Fruit fly (Drosophila melanogaster) whole organism, adult: ENCODE results near the gene B4.

Experiments used
- CG11617 ChIP-seq: fragments of 200-800 bp; sonication (Bioruptor generic); optimal IDR thresholded peaks from 2 replicates; lab custom pipeline; 2017; ENCODE audit warnings: mild to moderate bottlenecking, missing biosample characterization, missing genetic modification reagents, missing genetic modification characterization
- CG12768 ChIP-seq: fragments of 200-800 bp; sonication (Bioruptor generic); optimal IDR thresholded peaks from 2 replicates; lab custom pipeline; 2017; ENCODE audit warnings: missing biosample characterization, missing genetic modification characterization, mild to moderate bottlenecking, moderate library complexity, missing genetic modification reagents
- CG14711 ChIP-seq: fragments of 200-800 bp; sonication (Bioruptor generic); optimal IDR thresholded peaks from 2 replicates; lab custom pipeline; 2018; ENCODE audit warnings: missing biosample characterization, mild to moderate bottlenecking, missing genetic modification characterization, moderate library complexity
- CG1620 ChIP-seq: fragments of 200-800 bp; sonication (Bioruptor generic); optimal IDR thresholded peaks from 2 replicates; lab custom pipeline; 2016; ENCODE audit warnings: missing biosample characterization, missing genetic modification characterization
- CG33017 ChIP-seq: fragments of 200-800 bp; sonication (Bioruptor generic); optimal IDR thresholded peaks from 2 replicates; lab custom pipeline; 2018; ENCODE audit warnings: missing biosample characterization, mild to moderate bottlenecking, missing genetic modification characterization, moderate library complexity
- CG5204 ChIP-seq: fragments of 200-800 bp; sonication (Bioruptor generic); optimal IDR thresholded peaks from 2 replicates; lab custom pipeline; 2016; ENCODE audit warnings: missing biosample characterization, missing genetic modification characterization
- CG7045 ChIP-seq: fragments of 200-800 bp; sonication (Bioruptor generic); optimal IDR thresholded peaks from 2 replicates; lab custom pipeline; 2017; ENCODE audit warnings: missing biosample characterization, mild to moderate bottlenecking, missing genetic modification characterization
- CG7101 ChIP-seq: fragments of 200-800 bp; sonication (Bioruptor generic); optimal IDR thresholded peaks from 2 replicates; lab custom pipeline; 2018; ENCODE audit warnings: missing biosample characterization, mild to moderate bottlenecking, missing genetic modification characterization, moderate library complexity
- Clk ChIP-seq: fragments of 200-800 bp; sonication (Bioruptor generic); optimal IDR thresholded peaks from 2 replicates; lab custom pipeline; 2017; ENCODE audit warnings: missing biosample characterization, missing genetic modification characterization
- Crg-1 ChIP-seq: fragments of 200-800 bp; sonication (Bioruptor generic); optimal IDR thresholded peaks from 2 replicates; lab custom pipeline; 2016; ENCODE audit warnings: missing biosample characterization, missing genetic modification characterization
- Hr96 ChIP-seq: fragments of 200-800 bp; sonication (Bioruptor generic); optimal IDR thresholded peaks from 2 replicates; lab custom pipeline; 2016; ENCODE audit warnings: missing biosample characterization, missing genetic modification characterization
- Mnt ChIP-seq: fragments of 200-800 bp; sonication (Bioruptor generic); optimal IDR thresholded peaks from 2 replicates; lab custom pipeline; 2016; ENCODE audit warnings: missing biosample characterization, mild to moderate bottlenecking, missing genetic modification characterization
- bab1 ChIP-seq: fragments of 200-800 bp; sonication (Bioruptor generic); optimal IDR thresholded peaks from 3 replicates; lab custom pipeline; 2019; ENCODE audit warnings: missing biosample characterization, mild to moderate bottlenecking, missing genetic modification characterization, moderate library complexity
- cic ChIP-seq: fragments of 200-800 bp; sonication (Bioruptor generic); optimal IDR thresholded peaks from 2 replicates; lab custom pipeline; 2017; ENCODE audit warnings: missing biosample characterization, mild to moderate bottlenecking, missing genetic modification characterization, moderate library complexity
- cnc ChIP-seq, 2 experiments: fragments of >200 bp; optimal IDR thresholded peaks; 2 replicates each; lab custom pipeline; 2017
- kay ChIP-seq: fragments of 200-800 bp; sonication (Bioruptor generic); peaks from one replicate; lab custom pipeline; 2016; ENCODE audit warnings: missing biosample characterization, missing genetic modification characterization, borderline replicate concordance
- ovo ChIP-seq: fragments of 200-800 bp; sonication (Bioruptor generic); optimal IDR thresholded peaks from 2 replicates; lab custom pipeline; 2016; ENCODE audit warnings: missing biosample characterization, missing genetic modification characterization
- pad ChIP-seq: fragments of 200-800 bp; sonication (Bioruptor generic); optimal IDR thresholded peaks from 3 replicates; lab custom pipeline; 2017; ENCODE audit warnings: missing biosample characterization, missing genetic modification characterization, mild to moderate bottlenecking, moderate library complexity, missing genetic modification reagents
- tj ChIP-seq: fragments of 200-800 bp; sonication (Bioruptor generic); optimal IDR thresholded peaks from 3 replicates; lab custom pipeline; 2017; ENCODE audit warnings: missing biosample characterization, mild to moderate bottlenecking, missing genetic modification characterization, moderate library complexity
- toe ChIP-seq: fragments of 200-800 bp; sonication (Bioruptor generic); optimal IDR thresholded peaks from 2 replicates; lab custom pipeline; 2016; ENCODE audit warnings: missing biosample characterization, missing genetic modification characterization

Gene B4

DNA sequence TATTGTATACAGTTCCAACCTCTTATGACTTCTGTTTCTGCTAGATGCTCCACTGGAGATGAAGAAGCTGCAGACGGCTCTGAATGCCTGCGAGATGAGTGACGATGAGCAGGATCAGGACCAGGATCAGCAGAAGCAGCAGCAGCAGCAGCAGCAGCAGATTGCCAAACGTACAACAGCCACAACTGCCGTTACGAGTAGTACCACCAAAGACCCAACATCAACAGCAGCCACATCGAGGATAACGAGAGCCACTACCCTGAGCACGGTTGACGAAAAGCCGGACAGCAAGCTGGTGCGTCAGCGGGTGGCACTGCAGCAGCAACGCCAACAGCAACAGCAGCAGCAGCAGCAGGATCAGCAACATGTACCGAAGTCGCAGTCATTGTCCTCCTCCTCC is 51.2 kb downstream of the B4 start:
- no peak for TF ChIP-seq CG5204 (GFP tag; lab: Kevin White, UChicago)
- TF ChIP-seq Clk (GFP tag; lab: Kevin White, UChicago) = no peak
- TF ChIP-seq Hr96 (GFP tag; lab: Kevin White, UChicago) = no peak
- TF ChIP-seq tj = no peak
- TF ChIP-seq toe (GFP tag; lab: Kevin White, UChicago) = no peak
- TF ChIP-seq kay (GFP tag; lab: Kevin White, UChicago) = no peak
- TF ChIP-seq pad = no peak
- no peak for TF ChIP-seq CG11617 (GFP tag; lab: Kevin White, UChicago)
- TF ChIP-seq CG14711 = no peak
- no peak for TF ChIP-seq bab1
- no peak for TF ChIP-seq CG1620 (GFP tag; lab: Kevin White, UChicago)
- TF ChIP-seq Crg-1 (GFP tag; lab: Kevin White, UChicago) = no peak
- TF ChIP-seq ovo (GFP tag; lab: Kevin White, UChicago) = no peak
- no peak for TF ChIP-seq CG7045 (GFP tag; lab: Kevin White, UChicago)
- TF ChIP-seq CG12768 (GFP tag; lab: Kevin White, UChicago) = no peak
- no peak for TF ChIP-seq Mnt
- TF ChIP-seq cic (GFP tag; lab: Kevin White, UChicago) = no peak
- TF ChIP-seq CG33017 (tag; lab: Kevin White, UChicago) = no peak
- TF ChIP-seq CG7101 = no peak

DNA sequence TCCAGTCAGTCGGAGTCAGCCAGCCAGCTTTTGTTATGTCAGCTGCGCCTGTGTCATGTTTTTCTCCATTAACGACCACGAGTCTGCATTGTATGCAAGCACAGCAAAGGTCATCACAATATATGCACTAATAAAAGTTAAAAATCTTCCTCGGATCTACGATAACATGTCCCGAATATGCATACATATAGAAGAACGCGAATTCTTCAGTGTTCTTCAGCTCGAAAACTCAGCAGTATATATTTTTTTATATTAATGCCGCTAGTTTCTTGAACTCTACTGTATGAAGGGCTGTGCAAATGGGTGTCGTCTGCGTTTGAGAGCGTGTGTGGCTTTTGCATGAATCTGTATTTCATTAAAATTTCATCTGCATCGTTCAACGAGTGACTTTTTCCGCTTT is 66.9 kb downstream of the B4 start:
- no peak for TF ChIP-seq bab1
- no peak for TF ChIP-seq ovo (GFP tag; lab: Kevin White, UChicago)
- no peak for TF ChIP-seq CG12768 (GFP tag; lab: Kevin White, UChicago)
- no peak for TF ChIP-seq tj
- no peak for TF ChIP-seq cic (GFP tag; lab: Kevin White, UChicago)
- TF ChIP-seq CG5204 (GFP tag; lab: Kevin White, UChicago) = no peak
- no peak for TF ChIP-seq CG7101
- TF ChIP-seq cnc (optimal IDR thresholded peaks at IDR 0.05; lab: Kevin White, UChicago) = no peak
- TF ChIP-seq Clk (GFP tag; lab: Kevin White, UChicago) = no peak

- TF ChIP-seq CG7101 = no peak
- no peak for TF ChIP-seq tj
- no peak for TF ChIP-seq cic (GFP tag; lab: Kevin White, UChicago)
- no peak for TF ChIP-seq CG5204 (GFP tag; lab: Kevin White, UChicago)
- TF ChIP-seq kay (GFP tag; lab: Kevin White, UChicago) = no peak
- TF ChIP-seq bab1 = no peak
- TF ChIP-seq CG14711 = no peak
- no peak for TF ChIP-seq Crg-1 (GFP tag; lab: Kevin White, UChicago)
- no peak for TF ChIP-seq CG11617 (GFP tag; lab: Kevin White, UChicago)
- TF ChIP-seq Hr96 (GFP tag; lab: Kevin White, UChicago) = no peak
- TF ChIP-seq CG1620 (GFP tag; lab: Kevin White, UChicago) = no peak
- no peak for TF ChIP-seq pad
- no peak for TF ChIP-seq toe (GFP tag; lab: Kevin White, UChicago)
- TF ChIP-seq CG33017 (tag; lab: Kevin White, UChicago) = no peak
- no peak for TF ChIP-seq Mnt
These were observed 73.9 kb downstream of the B4 start for dm6 chr2L:13475254-13475653.

DNA sequence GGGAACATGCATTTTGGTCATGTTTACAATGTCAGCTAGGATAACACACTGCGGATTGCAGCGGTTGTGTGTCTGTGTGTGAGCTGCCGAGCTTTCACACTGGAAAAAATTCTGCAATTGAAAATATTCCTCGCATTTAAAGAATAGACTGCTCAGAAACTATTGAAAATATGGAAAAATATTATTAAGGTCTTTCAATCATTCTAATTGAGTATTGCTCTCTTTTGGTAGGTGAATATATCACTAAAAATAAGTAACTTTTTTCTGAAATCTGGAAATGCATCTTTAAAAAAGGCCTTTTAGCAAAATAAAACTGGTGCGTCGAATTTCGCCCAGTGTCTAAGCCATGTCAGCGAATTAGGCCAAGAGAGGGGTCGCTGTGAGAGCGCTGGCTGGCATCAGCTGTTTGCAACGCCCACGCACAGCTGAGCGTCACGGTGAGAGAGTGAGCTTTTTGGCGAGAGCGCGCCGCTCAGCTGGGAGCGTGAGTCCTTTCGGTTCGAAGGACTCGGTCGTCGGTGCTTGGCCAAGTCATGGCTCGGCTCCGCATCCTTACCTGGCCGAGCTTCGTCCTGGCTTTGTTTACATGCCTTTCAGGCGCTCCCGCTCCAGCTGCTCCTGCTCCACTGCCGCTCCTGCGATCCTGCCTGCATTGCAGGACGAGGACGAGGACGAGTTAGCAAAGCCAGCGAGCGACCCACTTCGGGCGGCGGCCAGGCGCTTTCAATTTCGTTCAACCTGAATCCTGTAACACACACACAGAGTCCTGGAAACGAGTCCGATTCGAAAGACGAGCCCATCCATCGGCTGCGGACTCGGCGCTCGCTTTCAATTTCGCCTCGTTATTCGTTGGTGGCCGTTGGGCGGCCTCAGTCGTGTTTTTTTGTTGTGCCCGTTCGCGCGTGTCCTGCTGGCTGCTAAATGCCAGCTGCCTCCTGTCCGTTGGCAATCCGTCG is 87.9 kb downstream of the B4 start, which contains the start of gene CG46308:
Gene CG46308 (plus strand): TSS at position 864 of the 956 bp plus-strand sequence.
- TF ChIP-seq cnc (optimal IDR thresholded peaks at IDR 0.05; lab: Kevin White, UChicago) (no peak), Clk (GFP tag; lab: Kevin White, UChicago) (peak; percentile 61), ovo (GFP tag; lab: Kevin White, UChicago) (no peak), pad (peak; percentile 19), CG33017 (tag; lab: Kevin White, UChicago) (peak; percentile 80), Mnt (peak; percentile 16), CG14711 (peak; percentile 56), CG7045 (GFP tag; lab: Kevin White, UChicago) (peak; percentile 84), CG12768 (GFP tag; lab: Kevin White, UChicago) (peak; percentile 80), Crg-1 (GFP tag; lab: Kevin White, UChicago) (peak; percentile 12), CG11617 (GFP tag; lab: Kevin White, UChicago) (peak; percentile 56), CG1620 (GFP tag; lab: Kevin White, UChicago) (no peak), tj (peak; percentile 38), CG5204 (GFP tag; lab: Kevin White, UChicago) (peak; percentile 81), Hr96 (GFP tag; lab: Kevin White, UChicago) (peak; percentile 71), CG7101 (peak; percentile 58), toe (GFP tag; lab: Kevin White, UChicago) (peak; percentile 78), bab1 (no peak), cic (GFP tag; lab: Kevin White, UChicago) (peak; percentile 10), kay (GFP tag; lab: Kevin White, UChicago) (no peak)

dm6 chr2L:13458991-13459731 is 90.0 kb downstream of the B4 start, which contains the start of gene CG42810:
CG42810 (plus strand) TSS chr2L:13459681.
- TF ChIP-seq kay (GFP tag; lab: Kevin White, UChicago) (no peak), bab1 (peak; percentile 17)
